Worm (Caenorhabditis elegans): Measurements from ENCODE around the gene mog-4.
A peak's percentile ranks its signal among the peaks of the same experiment; 100 is the strongest.

The mog-4 gene

DNA sequence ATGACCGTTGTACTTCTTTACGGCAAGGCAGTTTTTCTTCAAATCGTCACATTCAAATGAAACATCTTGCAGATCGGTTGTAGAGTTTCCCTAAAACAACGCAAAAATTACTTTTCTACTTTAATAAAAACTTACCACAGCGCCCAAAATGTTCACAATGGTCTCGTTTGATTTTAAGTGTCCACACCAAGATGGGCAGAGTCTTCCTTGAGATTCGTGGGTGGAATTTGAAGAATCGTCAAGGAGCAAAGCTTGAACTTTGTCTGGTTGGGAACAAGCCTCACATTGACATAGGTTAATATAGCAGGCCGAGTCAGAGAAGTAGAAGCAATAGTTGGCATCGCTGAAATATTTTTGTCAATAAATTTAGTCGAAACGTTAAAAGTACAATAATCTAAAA lies 43.6 kb upstream of the mog-4 start (continued):
- TF ChIP-seq nhr-102 (tag; optimal IDR thresholded peaks at IDR 0.05) (no peak), nhr-76 (tag; optimal IDR thresholded peaks at IDR 0.05) (no peak), snpc-4 (tag; optimal IDR thresholded peaks at IDR 0.05) (no peak), arid-1 (GFP tag; conservative IDR thresholded peaks at IDR 0.05) (no peak), ZK337.2 (GFP tag; IDR thresholded peaks at IDR 0.05) (no peak), Y48G9A.11 (GFP tag; IDR thresholded peaks at IDR 0.05) (no peak), cey-2 (tag; optimal IDR thresholded peaks at IDR 0.05; ENCODE audit: borderline replicate concordance, insufficient read depth) (no peak), ceh-32 (tag; optimal IDR thresholded peaks at IDR 0.05; ENCODE audit: poor library complexity) (no peak), egl-43 (GFP tag; IDR thresholded peaks at IDR 0.05) (no peak), mep-1 (tag; optimal IDR thresholded peaks at IDR 0.05) (no peak), lir-3 (tag; optimal IDR thresholded peaks at IDR 0.05) (no peak), nhr-6 (tag; optimal IDR thresholded peaks at IDR 0.05) (no peak), unc-39 (tag; optimal IDR thresholded peaks at IDR 0.05) (no peak), mxl-2 (GFP tag; conservative IDR thresholded peaks at IDR 0.05) (no peak), zfp-3 (GFP tag; conservative IDR thresholded peaks at IDR 0.05) (no peak; the same call in 1 of the 2 replicates), madf-9 (GFP tag; conservative IDR thresholded peaks at IDR 0.05) (0 out of 2 replicates have a peak, but pooled peaks have one; percentile 31), T26A8.4 (GFP tag; IDR thresholded peaks at IDR 0.05) (no peak), duxl-1 (tag; optimal IDR thresholded peaks at IDR 0.05; ENCODE audit: poor library complexity) (peak; percentile 33)

DNA sequence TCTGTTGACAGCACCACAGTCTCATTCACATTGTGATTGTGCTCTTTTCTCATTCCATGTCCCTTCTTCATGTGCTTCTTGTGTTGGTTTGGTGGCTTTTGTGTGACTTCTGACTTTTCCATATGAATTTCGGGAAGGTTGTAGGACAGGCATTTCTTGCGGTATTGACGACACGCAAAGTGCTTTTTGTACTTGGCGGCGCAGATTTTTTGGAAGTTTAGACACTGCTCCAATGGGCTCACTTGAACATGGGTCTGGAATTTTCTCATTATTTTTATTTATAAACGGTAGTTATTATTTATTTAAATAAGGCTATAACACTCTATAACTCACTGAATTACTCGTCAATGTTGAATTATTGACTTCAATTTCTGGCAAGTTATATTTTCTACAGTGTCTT lies 42.9 kb upstream of the mog-4 start:
- TF ChIP-seq madf-9 (GFP tag; conservative IDR thresholded peaks at IDR 0.05) (no peak), Y75B8A.6 (GFP tag; IDR thresholded peaks at IDR 0.05) (0 out of 2 replicates have a peak, but pooled peaks have one; percentile 39), jun-1 (tag; optimal IDR thresholded peaks at IDR 0.05) (no peak), lir-3 (tag; optimal IDR thresholded peaks at IDR 0.05) (no peak), php-3 (GFP tag; IDR thresholded peaks at IDR 0.05) (peak; percentile 52; the same call in 1 of the 2 replicates), madf-5 (GFP tag; IDR thresholded peaks at IDR 0.05) (no peak), unc-62 (GFP tag; optimal IDR thresholded peaks at IDR 0.05 in 1 of 2) (no peak), unc-62 (tag; optimal IDR thresholded peaks at IDR 0.05) (no peak), D1046.2 (GFP tag; IDR thresholded peaks at IDR 0.05) (no peak), ama-1 (optimal IDR thresholded peaks at IDR 0.05) (peak; percentile 59), ceh-44 (GFP tag; IDR thresholded peaks at IDR 0.05) (no peak), nhr-6 (tag; optimal IDR thresholded peaks at IDR 0.05) (no peak), attf-4 (tag; optimal IDR thresholded peaks at IDR 0.05) (no peak), daf-16 (GFP tag; optimal IDR thresholded peaks at IDR 0.05) (no peak), daf-16 (tag; optimal IDR thresholded peaks at IDR 0.05) (peak; percentile 50), snpc-1.2 (GFP tag; IDR thresholded peaks at IDR 0.05) (0 out of 2 replicates have a peak, but pooled peaks have one; percentile 9), daf-19 (GFP tag; conservative IDR thresholded peaks at IDR 0.05) (no peak), mxl-2 (GFP tag; conservative IDR thresholded peaks at IDR 0.05) (0 out of 2 replicates have a peak, but pooled peaks have one; percentile 36), dmd-6 (GFP tag; IDR thresholded peaks at IDR 0.05) (peak; percentile 35; the same call in 1 of the 2 replicates), nhr-42 (GFP tag; IDR thresholded peaks at IDR 0.05) (0 out of 2 replicates have a peak, but pooled peaks have one; percentile 4)

DNA sequence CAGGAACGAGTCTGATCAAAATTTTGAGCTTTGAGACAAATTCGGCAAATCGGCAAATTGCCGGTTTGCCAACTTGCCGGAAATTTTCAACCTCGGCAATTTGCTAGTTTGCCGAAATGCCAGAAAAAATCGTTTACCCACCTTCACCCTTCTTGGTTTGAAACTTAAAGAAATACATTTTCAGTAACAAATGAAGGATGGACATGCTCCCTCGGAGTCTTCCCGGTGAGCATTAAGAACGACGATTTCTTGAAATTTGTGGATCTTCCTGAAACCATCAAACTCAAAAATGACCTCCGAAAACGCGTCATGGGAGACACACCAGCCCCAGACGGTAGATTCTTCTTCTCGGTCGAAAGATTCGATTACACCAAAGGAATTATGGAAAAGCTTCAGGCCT lies 41.3 kb upstream of the mog-4 start:
- TF ChIP-seq R02D3.7 (tag; optimal IDR thresholded peaks at IDR 0.05): no peak
- TF ChIP-seq nhr-102 (tag; optimal IDR thresholded peaks at IDR 0.05): no peak
- TF ChIP-seq php-3 (GFP tag; IDR thresholded peaks at IDR 0.05): 0 out of 2 replicates have a peak, but pooled peaks have one; percentile 27
- peak; percentile 34 for TF ChIP-seq ama-1 (optimal IDR thresholded peaks at IDR 0.05)
- TF ChIP-seq F44E2.7 (GFP tag; IDR thresholded peaks at IDR 0.05): no peak
- TF ChIP-seq nhr-11 (tag; optimal IDR thresholded peaks at IDR 0.05): no peak
- no peak for TF ChIP-seq dve-1 (tag; optimal IDR thresholded peaks at IDR 0.05; ENCODE audit: insufficient read depth)
- peak; percentile 96 for TF ChIP-seq aha-1 (tag)

Measured in whole organism, L4 larva.